Worm (Caenorhabditis elegans) whole organism, early embryonic: ENCODE results near the gene F01E11.3.

Source experiments
- B0310.2 ChIP-seq: sonication (generic microtip); optimal IDR thresholded peaks from 2 replicates; lab custom pipeline; 2016; ENCODE audit warnings: mild to moderate bottlenecking, missing genetic modification characterization, missing compliant biosample characterization
- F13C5.2 ChIP-seq: sonication (generic microtip); optimal IDR thresholded peaks from 2 replicates; lab custom pipeline; 2017; ENCODE audit warnings: mild to moderate bottlenecking, missing genetic modification characterization, inconsistent platforms, missing compliant biosample characterization
- ama-1 ChIP-seq: fragments of 150-350 bp; optimal IDR thresholded peaks from 2 replicates; lab custom pipeline; 2014
- flt-1 ChIP-seq: fragments of 200-800 bp; sonication (Bioruptor generic); IDR thresholded peaks from 2 replicates; pipeline ENCODE4 v1.3.6; 2022; ENCODE audit warnings: missing genetic modification characterization, missing compliant biosample characterization
- hmg-4 ChIP-seq: fragments of 200-800 bp; sonication (Bioruptor generic); optimal IDR thresholded peaks from 2 replicates; lab custom pipeline; 2018; ENCODE audit warnings: mild to moderate bottlenecking, missing genetic modification characterization, missing compliant biosample characterization
- tbx-11 ChIP-seq: fragments of 200-800 bp; sonication (Bioruptor generic); IDR thresholded peaks from 2 replicates; pipeline ENCODE4 v1.3.6; 2022; ENCODE audit warnings: missing genetic modification characterization, missing compliant biosample characterization

ce11 chrX:7005919-7006318 is 38.8 kb downstream of the F01E11.3 start:
- TF ChIP-seq hmg-4 = no peak
- TF ChIP-seq F13C5.2 (tag; lab: Kevin White, UChicago) = no peak
- TF ChIP-seq ama-1 (lab: Kevin White, UChicago) = no peak
- TF ChIP-seq tbx-11 (GFP tag; lab: Robert Waterston, UW) = no peak
- TF ChIP-seq B0310.2 (tag; lab: Kevin White, UChicago) = no peak
- TF ChIP-seq flt-1 (GFP tag; lab: Robert Waterston, UW) = no peak
